Fruit fly (Drosophila melanogaster) whole organism, wandering third instar larva: ENCODE data around the gene CNMaR.

ENCODE experiments used
- CG32264 ChIP-seq: fragments of 200-800 bp; sonication (Bioruptor generic); optimal IDR thresholded peaks from 2 replicates; lab custom pipeline; 2016; ENCODE audit warnings: missing biosample characterization, missing genetic modification characterization
- Hr78 ChIP-seq: fragments of >200 bp; optimal IDR thresholded peaks from 2 replicates; lab custom pipeline; 2017; ENCODE audit warnings: missing biosample characterization, missing genetic modification characterization
- Jra ChIP-seq: sonication (Bioruptor generic); optimal IDR thresholded peaks from 2 replicates; lab custom pipeline; 2016; ENCODE audit warnings: missing biosample characterization, missing genetic modification characterization
- Mio ChIP-seq: sonication (Bioruptor generic); optimal IDR thresholded peaks from 2 replicates; lab custom pipeline; 2016; ENCODE audit warnings: missing biosample characterization, missing genetic modification characterization
- OdsH ChIP-seq: fragments of 200-800 bp; sonication (Bioruptor generic); optimal IDR thresholded peaks from 2 replicates; lab custom pipeline; 2016; ENCODE audit warnings: missing biosample characterization, mild to moderate bottlenecking, missing genetic modification characterization
- Vsx2 ChIP-seq: fragments of 200-300, 225-300 bp; sonication (Bioruptor generic); optimal IDR thresholded peaks from 2 replicates; lab custom pipeline; 2018; ENCODE audit warnings: missing biosample characterization, missing genetic modification characterization; ENCODE audit not compliant: partially characterized antibody
- brk ChIP-seq: fragments of 200-800 bp; sonication (Bioruptor generic); optimal IDR thresholded peaks from 2 replicates; lab custom pipeline; 2016; ENCODE audit warnings: missing biosample characterization, mild to moderate bottlenecking, missing genetic modification characterization
- dsf ChIP-seq: sonication (Bioruptor generic); optimal IDR thresholded peaks from 2 replicates; lab custom pipeline; 2016; ENCODE audit warnings: missing biosample characterization, missing genetic modification characterization, borderline replicate concordance
- ey ChIP-seq: fragments of 200-800 bp; sonication (Bioruptor generic); optimal IDR thresholded peaks from 2 replicates; lab custom pipeline; 2016; ENCODE audit warnings: missing biosample characterization, missing genetic modification characterization
- pan ChIP-seq: fragments of >200 bp; optimal IDR thresholded peaks from 2 replicates; lab custom pipeline; 2017
- psq ChIP-seq: fragments of 200-800 bp; sonication (Bioruptor generic); optimal IDR thresholded peaks from 3 replicates; lab custom pipeline; 2017; ENCODE audit warnings: missing biosample characterization, mild to moderate bottlenecking, missing genetic modification characterization, moderate library complexity
- rgr ChIP-seq: fragments of 200-800 bp; sonication (Bioruptor generic); optimal IDR thresholded peaks from 3 replicates; lab custom pipeline; 2016; ENCODE audit warnings: missing biosample characterization, mild to moderate bottlenecking, missing genetic modification characterization

DNA sequence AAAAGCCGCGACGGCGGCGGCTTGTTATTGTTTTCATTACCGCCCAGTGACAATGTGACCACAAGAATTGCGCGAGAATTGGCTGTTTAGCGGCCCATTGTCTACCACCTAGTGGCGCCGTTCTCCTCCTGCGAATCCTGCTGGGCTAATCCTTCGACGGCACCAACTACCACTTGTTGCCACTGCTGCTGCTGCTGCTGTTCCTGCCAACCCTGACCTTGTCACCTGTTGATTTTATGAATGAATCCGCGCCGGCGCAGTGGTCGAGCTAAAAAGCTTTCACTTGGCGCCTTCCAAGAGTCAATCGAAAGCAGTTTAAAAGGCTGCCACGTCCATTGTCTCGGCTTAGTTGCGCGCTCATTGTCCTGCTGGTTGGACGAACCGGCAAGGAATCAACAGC lies at the start of gene CNMaR:
- TF ChIP-seq CG32264 (GFP tag; lab: Kevin White, UChicago) (no peak), Mio (no peak), dsf (no peak), ey (GFP tag; lab: Kevin White, UChicago) (no peak), Hr78 (GFP tag; lab: Kevin White, UChicago) (no peak), pan (lab: Kevin White, UChicago) (no peak), OdsH (GFP tag; lab: Kevin White, UChicago) (no peak), Jra (GFP tag; lab: Kevin White, UChicago) (no peak), rgr (GFP tag; lab: Kevin White, UChicago) (no peak), brk (GFP tag; lab: Kevin White, UChicago) (no peak), Vsx2 (no peak), psq (GFP tag; lab: Kevin White, UChicago) (no peak)
